Worm (Caenorhabditis elegans): Measurements from ENCODE around the gene pals-40.

pals-40 gene

ce11 chrIII:1424305-1424704 is 46.5 kb upstream of the pals-40 start (continued):
- TF ChIP-seq Y53F4B.3 (GFP tag; IDR thresholded peaks at IDR 0.05) (peak; percentile 48; the same call in 1 of the 2 replicates), madf-10 (tag; optimal IDR thresholded peaks at IDR 0.05) (peak; percentile 54), gei-17 (GFP tag; optimal IDR thresholded peaks at IDR 0.05) (peak; percentile 15), ceh-91 (GFP tag; IDR thresholded peaks at IDR 0.05) (0 out of 2 replicates have a peak, but pooled peaks have one; percentile 10), egrh-3 (GFP tag; IDR thresholded peaks at IDR 0.05) (peak; percentile 76), bed-1 (GFP tag; IDR thresholded peaks at IDR 0.05) (0 out of 2 replicates have a peak, but pooled peaks have one; percentile 36), rcor-1 (GFP tag; IDR thresholded peaks at IDR 0.05) (peak; percentile 67), aptf-2 (GFP tag; conservative IDR thresholded peaks at IDR 0.05) (no peak; the same call in 1 of the 2 replicates), snpc-1.3 (tag; optimal IDR thresholded peaks at IDR 0.05; ENCODE audit: insufficient read depth) (peak; percentile 46), dpff-1 (tag; optimal IDR thresholded peaks at IDR 0.05) (no peak), F57C9.4 (tag; optimal IDR thresholded peaks at IDR 0.05) (peak; percentile 13), K11D2.4 (GFP tag; IDR thresholded peaks at IDR 0.05) (peak; percentile 67), ztf-18 (tag; optimal IDR thresholded peaks at IDR 0.05) (peak; percentile 62), him-1 (tag; optimal IDR thresholded peaks at IDR 0.05) (peak; percentile 48), akir-1 (GFP tag; optimal IDR thresholded peaks at IDR 0.05) (no peak), ztf-6 (GFP tag; IDR thresholded peaks at IDR 0.05) (0 out of 2 replicates have a peak, but pooled peaks have one; percentile 46), unc-130 (GFP tag; optimal IDR thresholded peaks at IDR 0.05) (no peak), egl-44 (GFP tag; IDR thresholded peaks at IDR 0.05) (peak; percentile 80; the same call in 1 of the 2 replicates), snpc-1.1 (tag; optimal IDR thresholded peaks at IDR 0.05; ENCODE audit: insufficient read depth) (peak; percentile 28), dox-1 (GFP tag; IDR thresholded peaks at IDR 0.05) (peak; percentile 77; the same call in 1 of the 2 replicates), mxl-1 (tag; optimal IDR thresholded peaks at IDR 0.05) (peak; percentile 24), madf-6 (GFP tag; IDR thresholded peaks at IDR 0.05) (peak; percentile 64; the same call in 1 of the 2 replicates), ztf-25 (GFP tag; IDR thresholded peaks at IDR 0.05) (0 out of 2 replicates have a peak, but pooled peaks have one; percentile 47), sdz-38 (tag; optimal IDR thresholded peaks at IDR 0.05) (no peak), die-1 (tag; optimal IDR thresholded peaks at IDR 0.05) (peak; percentile 74), rec-8 (tag; optimal IDR thresholded peaks at IDR 0.05) (peak in 1 of 2 experiments; percentile 35), nfyb-1 (GFP tag; IDR thresholded peaks at IDR 0.05) (peak; percentile 84), mcd-1 (GFP tag; IDR thresholded peaks at IDR 0.05) (peak; percentile 84), ceh-58 (GFP tag; IDR thresholded peaks at IDR 0.05) (no peak), ekl-4 (GFP tag; IDR thresholded peaks at IDR 0.05) (no peak; the same call in 1 of the 2 replicates), cebp-1 (GFP tag; IDR thresholded peaks at IDR 0.05) (peak; percentile 39; the same call in 1 of the 2 replicates), cebp-1 (tag; optimal IDR thresholded peaks at IDR 0.05) (peak; percentile 74), mes-4 (tag; optimal IDR thresholded peaks at IDR 0.05) (no peak), F55B11.4 (tag; optimal IDR thresholded peaks at IDR 0.05; ENCODE audit: borderline replicate concordance, insufficient read depth) (no peak), pbrm-1 (GFP tag; IDR thresholded peaks at IDR 0.05) (peak; percentile 69; the same call in 1 of the 2 replicates), hlh-26 (GFP tag; conservative IDR thresholded peaks at IDR 0.05) (no peak), Y67H2A.10 (GFP tag; conservative IDR thresholded peaks at IDR 0.05) (no peak), nhr-27 (tag; optimal IDR thresholded peaks at IDR 0.05) (peak; percentile 31), ZK185.1 (tag; optimal IDR thresholded peaks at IDR 0.05; ENCODE audit: poor library complexity, severe bottlenecking) (no peak), ccch-3 (GFP tag; optimal IDR thresholded peaks at IDR 0.05) (no peak), lin-40 (tag; optimal IDR thresholded peaks at IDR 0.05) (peak; percentile 61), let-526 (GFP tag; IDR thresholded peaks at IDR 0.05) (peak; percentile 35; the same call in 1 of the 2 replicates), nhr-120 (GFP tag; IDR thresholded peaks at IDR 0.05) (no peak), nfya-2 (GFP tag; IDR thresholded peaks at IDR 0.05) (no peak), repo-1 (tag; optimal IDR thresholded peaks at IDR 0.05) (peak; percentile 68), ceh-40 (GFP tag; IDR thresholded peaks at IDR 0.05) (no peak), tbx-9 (tag; optimal IDR thresholded peaks at IDR 0.05; ENCODE audit: borderline replicate concordance) (no peak), nhr-90 (tag; optimal IDR thresholded peaks at IDR 0.05) (peak; percentile 78)

Data from whole organism, young adult.